Worm (Caenorhabditis elegans): ENCODE results near the gene lron-7.

- TF ChIP-seq lin-13 (GFP tag; optimal IDR thresholded peaks at IDR 0.05), result no peak
- peak in 1 of 2 experiments; percentile 52 for TF ChIP-seq lsy-2 (tag; optimal IDR thresholded peaks at IDR 0.05)
- TF ChIP-seq pqm-1 (tag; optimal IDR thresholded peaks at IDR 0.05), result no peak
- no peak for TF ChIP-seq hlh-4 (tag; optimal IDR thresholded peaks at IDR 0.05)
- TF ChIP-seq unc-62 (GFP tag; optimal IDR thresholded peaks at IDR 0.05), result no peak
- TF ChIP-seq tbx-2 (tag; optimal IDR thresholded peaks at IDR 0.05), result no peak
These were observed 37.4 kb upstream of the lron-7 start, which contains the start of gene F46H5.4 for ce11 chrX:7254558-7254957.
